Worm (Caenorhabditis elegans) whole organism, L4/young adult: ENCODE data around the gene C53C11.1.

Source experiments
- W03F9.2 ChIP-seq: fragments of 150-350 bp; optimal IDR thresholded peaks from 2 replicates; lab custom pipeline; 2014; ENCODE audit warnings: missing biosample characterization, missing genetic modification characterization
- dao-5 ChIP-seq: sonication (generic microtip); optimal IDR thresholded peaks from 2 replicates; lab custom pipeline; 2016; ENCODE audit warnings: missing genotype, missing genetic modification characterization, moderate library complexity, missing compliant biosample characterization
- him-1 ChIP-seq: sonication (generic microtip); optimal IDR thresholded peaks from 2 replicates; lab custom pipeline; 2016; ENCODE audit warnings: missing genotype, missing genetic modification reagents, missing genetic modification characterization, missing compliant biosample characterization

The C53C11.1 gene

DNA sequence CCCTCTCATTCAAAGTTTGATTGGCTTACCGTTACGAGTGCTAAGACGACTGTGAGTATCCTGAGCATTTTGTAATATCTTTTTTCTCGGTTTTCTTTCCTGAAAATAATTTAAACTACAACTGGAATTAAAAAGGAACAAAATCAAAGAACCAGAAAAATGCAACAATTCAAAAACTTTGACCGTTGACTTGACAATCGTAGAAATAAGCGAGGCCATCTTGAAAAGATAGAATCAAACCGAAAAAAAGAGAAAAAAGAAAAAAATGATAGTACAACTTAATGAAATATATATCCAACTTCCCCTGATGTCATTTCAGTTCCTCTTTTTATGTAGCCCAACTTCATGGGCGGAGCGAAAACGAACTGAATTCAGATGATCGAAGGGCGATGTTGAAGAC lies 34.0 kb downstream of the C53C11.1 start, which contains the start of gene F10D7.3:
F10D7.3 (minus strand) TSS at position 101 of the 400 bp plus-strand sequence.
- TF ChIP-seq him-1 (tag; lab: Kevin White, UChicago) (no peak), dao-5 (tag; lab: Kevin White, UChicago) (no peak), W03F9.2 (tag; lab: Kevin White, UChicago) (no peak)

DNA sequence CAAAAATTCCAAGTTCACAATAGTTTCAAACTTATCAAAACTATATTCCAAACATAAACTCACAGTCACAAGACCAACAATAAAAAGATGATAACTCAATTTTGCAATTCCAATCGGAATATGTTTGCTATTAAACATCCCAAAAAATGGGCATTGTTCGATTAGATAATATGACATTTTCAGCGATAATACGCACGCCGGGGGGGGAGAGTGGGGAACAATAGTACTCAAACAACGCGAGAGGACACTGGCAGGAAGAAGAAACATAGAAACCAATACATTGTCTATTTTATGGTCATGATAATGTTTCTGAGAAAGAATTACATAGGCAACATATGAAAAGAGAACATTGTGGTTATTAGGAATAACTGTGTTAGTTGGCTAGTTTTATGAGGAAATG lies 35.3 kb downstream of the C53C11.1 start:
- no peak for TF ChIP-seq W03F9.2 (tag; lab: Kevin White, UChicago)
- no peak for TF ChIP-seq dao-5 (tag; lab: Kevin White, UChicago)
- no peak for TF ChIP-seq him-1 (tag; lab: Kevin White, UChicago)

DNA sequence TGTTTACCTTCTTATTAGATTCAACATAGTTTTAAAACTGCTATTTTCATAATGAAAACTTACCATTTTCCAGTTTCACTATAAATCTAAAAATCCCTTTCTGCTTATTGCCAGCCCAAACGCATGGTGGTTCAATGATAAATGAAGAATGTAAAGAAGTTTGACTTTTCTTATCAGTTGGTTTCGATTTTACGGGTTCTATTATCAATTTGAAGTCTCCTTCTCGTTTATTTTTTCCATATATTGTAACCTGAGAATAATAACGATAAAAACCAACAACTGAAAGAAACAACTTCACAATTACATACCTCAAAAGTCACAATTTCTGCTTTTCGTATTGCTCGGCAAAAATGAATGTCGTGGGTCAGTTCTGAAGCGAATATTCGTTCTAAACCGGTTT lies 38.4 kb downstream of the C53C11.1 start:
- TF ChIP-seq W03F9.2 (tag; lab: Kevin White, UChicago) (no peak), him-1 (tag; lab: Kevin White, UChicago) (no peak), dao-5 (tag; lab: Kevin White, UChicago) (no peak)

DNA sequence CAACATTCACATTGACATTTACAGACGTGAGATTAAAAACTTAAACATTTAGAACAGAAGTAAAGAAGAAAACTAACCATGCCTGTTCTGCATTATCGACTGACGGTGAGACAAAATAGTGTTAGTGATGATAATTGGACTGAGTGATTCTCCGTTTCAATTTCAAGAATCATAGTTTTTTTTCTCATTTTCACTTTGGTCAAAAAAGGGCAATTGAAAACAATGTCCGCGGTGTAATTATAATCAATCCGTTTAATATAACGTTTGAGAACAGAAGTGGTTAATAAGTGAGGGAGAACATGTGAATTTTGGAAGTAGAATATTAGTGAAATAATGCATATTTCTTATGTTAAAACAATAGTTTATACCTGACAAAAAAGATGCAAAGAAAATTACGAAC lies 39.1 kb downstream of the C53C11.1 start, which contains the start of gene F10D7.10:
F10D7.10 (minus strand) TSS at position 101 of the 400 bp plus-strand sequence.
- TF ChIP-seq dao-5 (tag; lab: Kevin White, UChicago) (no peak), W03F9.2 (tag; lab: Kevin White, UChicago) (no peak), him-1 (tag; lab: Kevin White, UChicago) (no peak)

DNA sequence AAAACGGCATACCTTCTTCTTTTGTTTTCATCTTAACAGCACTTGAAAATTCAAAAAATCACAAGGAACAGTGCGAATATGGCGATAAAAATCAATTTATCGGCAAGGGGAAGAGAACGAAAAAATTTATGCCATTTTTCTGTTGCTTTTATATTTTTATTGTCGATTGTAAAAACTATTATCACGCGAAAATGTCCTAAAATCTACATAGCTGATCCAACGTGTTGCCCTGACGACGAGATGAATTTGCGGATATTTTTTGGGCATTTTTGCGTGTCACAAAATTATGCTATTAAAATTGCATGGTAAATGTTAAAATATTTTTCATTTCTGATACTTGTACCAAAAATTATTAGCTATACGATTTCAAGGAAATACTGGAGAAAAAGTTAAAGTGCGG lies 41.4 kb downstream of the C53C11.1 start, which contains the start of gene F10D7.4:
F10D7.4 (minus strand) TSS at position 101 of the 400 bp plus-strand sequence.
- TF ChIP-seq him-1 (tag; lab: Kevin White, UChicago) (no peak), dao-5 (tag; lab: Kevin White, UChicago) (no peak), W03F9.2 (tag; lab: Kevin White, UChicago) (no peak)

DNA sequence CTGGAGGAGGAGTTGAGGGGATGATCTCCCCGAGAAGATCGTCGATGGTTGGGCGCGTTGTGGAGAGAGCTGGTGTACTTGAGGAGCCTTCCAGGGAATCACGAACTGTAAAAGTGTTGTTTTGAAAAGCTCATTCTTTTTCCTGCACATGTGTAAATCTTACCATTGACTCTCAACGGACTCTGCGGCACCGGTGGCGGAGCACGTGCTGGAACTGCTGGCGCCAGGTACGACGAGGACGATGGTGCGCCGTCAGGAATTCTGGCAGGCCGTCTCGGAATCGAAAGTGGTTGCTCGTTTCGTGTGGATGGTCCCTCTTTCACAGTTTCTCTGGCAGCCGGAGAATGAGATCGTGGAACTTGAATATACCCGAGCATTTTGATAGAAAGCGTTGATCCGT lies 43.8 kb downstream of the C53C11.1 start:
- TF ChIP-seq W03F9.2 (tag; lab: Kevin White, UChicago) = no peak
- no peak for TF ChIP-seq dao-5 (tag; lab: Kevin White, UChicago)
- no peak for TF ChIP-seq him-1 (tag; lab: Kevin White, UChicago)

DNA sequence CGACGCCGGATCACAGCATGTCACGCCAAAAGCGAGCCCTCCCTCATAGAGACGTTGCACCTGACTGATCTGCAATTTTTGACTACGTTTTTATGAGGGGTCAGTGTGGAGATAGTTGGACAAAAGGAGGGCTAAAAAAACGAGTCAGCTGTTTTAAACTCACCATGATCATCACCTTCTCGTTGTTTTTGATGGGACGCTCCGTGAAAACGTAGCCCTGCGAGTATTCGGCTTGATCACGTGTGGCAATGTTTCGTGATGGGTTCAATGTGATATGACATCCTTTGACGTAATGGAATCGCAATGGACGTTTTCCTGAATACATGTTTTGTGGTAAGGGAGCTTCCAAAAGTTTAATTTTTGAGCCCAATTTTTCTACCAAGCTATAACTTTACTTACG lies 44.5 kb downstream of the C53C11.1 start:
- no peak for TF ChIP-seq dao-5 (tag; lab: Kevin White, UChicago)
- no peak for TF ChIP-seq him-1 (tag; lab: Kevin White, UChicago)
- no peak for TF ChIP-seq W03F9.2 (tag; lab: Kevin White, UChicago)

DNA sequence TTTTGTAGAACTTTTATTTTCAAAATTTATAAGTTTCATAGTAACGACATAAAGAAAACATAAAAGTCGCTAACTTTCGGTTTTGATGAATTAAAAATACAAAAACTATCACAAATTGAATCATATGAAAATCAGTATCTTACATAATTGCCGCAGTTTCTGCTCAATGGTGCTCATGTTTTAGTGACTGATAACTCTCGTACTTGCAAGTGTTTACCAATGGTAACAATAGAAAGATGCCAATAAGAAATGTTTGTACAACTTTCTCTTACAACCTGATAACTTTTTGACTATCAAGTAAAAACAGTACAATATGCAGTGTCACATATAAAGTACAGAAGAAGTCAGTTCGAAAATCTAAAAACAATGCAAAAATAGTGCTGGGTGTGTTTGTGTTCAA lies 45.5 kb downstream of the C53C11.1 start:
- TF ChIP-seq him-1 (tag; lab: Kevin White, UChicago) = no peak
- no peak for TF ChIP-seq W03F9.2 (tag; lab: Kevin White, UChicago)
- TF ChIP-seq dao-5 (tag; lab: Kevin White, UChicago) = no peak

DNA sequence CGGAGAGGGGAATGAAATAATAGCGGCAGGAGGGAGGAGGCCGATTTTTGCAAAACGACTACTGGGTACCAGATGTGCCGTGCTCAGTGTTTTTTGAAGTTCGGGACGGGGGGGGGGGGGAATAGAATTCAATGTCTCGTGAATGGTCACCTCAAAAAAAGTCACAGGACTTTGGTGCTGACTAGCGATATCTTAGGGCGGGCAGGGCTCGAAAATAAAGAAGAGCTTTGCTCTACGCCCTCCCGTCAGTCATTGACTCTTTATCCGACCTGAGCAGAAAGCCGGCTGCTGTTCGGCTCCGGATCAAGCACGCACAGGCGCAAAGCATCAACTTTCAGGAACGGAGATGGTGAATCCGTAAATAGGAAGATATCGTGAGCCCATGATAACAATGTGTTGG lies 49.9 kb downstream of the C53C11.1 start:
- TF ChIP-seq dao-5 (tag; lab: Kevin White, UChicago) = no peak
- TF ChIP-seq him-1 (tag; lab: Kevin White, UChicago) = no peak
- TF ChIP-seq W03F9.2 (tag; lab: Kevin White, UChicago) = no peak

DNA sequence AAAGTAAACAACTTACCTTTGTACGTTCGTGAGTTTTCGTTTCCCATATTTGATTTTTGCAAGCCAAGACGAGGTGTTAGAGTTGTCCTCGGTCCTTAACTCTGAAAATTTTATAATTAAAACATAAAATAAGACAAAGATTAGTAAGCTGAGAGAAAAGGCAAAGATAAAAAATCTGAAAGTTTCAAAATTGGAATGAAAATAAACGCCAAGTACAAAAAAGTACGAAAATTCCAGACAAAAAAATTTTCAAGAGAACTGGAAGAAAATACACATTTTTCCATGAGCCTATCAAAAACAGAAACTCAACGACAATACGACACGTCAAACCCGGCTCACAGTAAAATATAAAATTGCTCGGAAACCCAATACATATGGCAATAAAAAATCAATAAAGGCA lies 50.9 kb downstream of the C53C11.1 start, which contains the start of gene F10D7.5:
F10D7.5 (minus strand) TSS at position 101 of the 400 bp plus-strand sequence.
- TF ChIP-seq W03F9.2 (tag; lab: Kevin White, UChicago) (no peak), dao-5 (tag; lab: Kevin White, UChicago) (no peak), him-1 (tag; lab: Kevin White, UChicago) (no peak)
